Fruit fly (Drosophila melanogaster): ENCODE measurements around the gene IP3K2.

DNA sequence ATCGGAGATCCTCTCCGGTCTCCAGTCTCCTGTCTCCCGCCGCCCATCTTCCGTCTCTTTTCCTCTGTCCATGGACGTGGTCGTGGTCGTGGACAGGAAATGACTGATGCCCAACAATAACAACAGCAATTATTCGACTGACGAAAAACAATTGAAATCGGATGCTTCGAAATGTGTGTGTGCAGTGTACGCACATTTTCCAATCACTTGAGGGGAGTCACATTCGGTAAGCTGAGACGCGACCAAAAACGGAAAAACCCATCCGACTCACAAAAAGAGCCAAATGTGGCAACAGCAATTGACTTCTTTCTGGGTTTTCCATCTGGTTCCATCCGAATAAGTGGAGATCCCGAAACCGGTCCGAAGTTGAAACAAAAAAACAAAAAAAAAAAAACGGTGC lies 66.0 kb downstream of the IP3K2 start:
- TF ChIP-seq insv (optimal IDR thresholded peaks at IDR 0.05) = no peak
- TF ChIP-seq psq (optimal IDR thresholded peaks at IDR 0.05) = no peak
- no peak for TF ChIP-seq Sin3A (optimal IDR thresholded peaks at IDR 0.05)

Data from Kc167 (cell line).